Worm (Caenorhabditis elegans) whole organism, early embryonic: ENCODE results near the gene B0554.7.

ENCODE experiments used
- B0310.2 ChIP-seq: sonication (generic microtip); optimal IDR thresholded peaks from 2 replicates; lab custom pipeline; 2016; ENCODE audit warnings: mild to moderate bottlenecking, missing genetic modification characterization, missing compliant biosample characterization
- F13C5.2 ChIP-seq: sonication (generic microtip); optimal IDR thresholded peaks from 2 replicates; lab custom pipeline; 2017; ENCODE audit warnings: mild to moderate bottlenecking, missing genetic modification characterization, inconsistent platforms, missing compliant biosample characterization
- aly-1 ChIP-seq: sonication (generic microtip); optimal IDR thresholded peaks from 2 replicates; lab custom pipeline; 2016; ENCODE audit warnings: missing genetic modification characterization, missing compliant biosample characterization
- ama-1 ChIP-seq: fragments of 150-350 bp; optimal IDR thresholded peaks from 2 replicates; lab custom pipeline; 2014
- ceh-13 ChIP-seq: fragments of 200-800 bp; sonication (Bioruptor generic); optimal IDR thresholded peaks from 2 replicates; lab custom pipeline; 2018; ENCODE audit warnings: mild to moderate bottlenecking, missing genetic modification characterization, missing compliant biosample characterization
- ceh-36 ChIP-seq: sonication (generic microtip); optimal IDR thresholded peaks from 2 replicates; lab custom pipeline; 2016; ENCODE audit warnings: missing genetic modification characterization, inconsistent platforms, missing compliant biosample characterization
- ets-7 ChIP-seq: sonication (generic microtip); optimal IDR thresholded peaks from 2 replicates; lab custom pipeline; 2016; ENCODE audit warnings: missing genotype, missing genetic modification characterization, missing compliant biosample characterization
- flt-1 ChIP-seq: fragments of 200-800 bp; sonication (Bioruptor generic); IDR thresholded peaks from 2 replicates; pipeline ENCODE4 v1.3.6; 2022; ENCODE audit warnings: missing genetic modification characterization, missing compliant biosample characterization
- hmbx-1 ChIP-seq: sonication (generic microtip); optimal IDR thresholded peaks from 2 replicates; lab custom pipeline; 2016; ENCODE audit warnings: mild to moderate bottlenecking, missing genetic modification characterization, missing compliant biosample characterization
- hmg-4 ChIP-seq: fragments of 200-800 bp; sonication (Bioruptor generic); optimal IDR thresholded peaks from 2 replicates; lab custom pipeline; 2018; ENCODE audit warnings: mild to moderate bottlenecking, missing genetic modification characterization, missing compliant biosample characterization
- hnd-1 ChIP-seq: sonication (generic microtip); optimal IDR thresholded peaks from 2 replicates; lab custom pipeline; 2016; ENCODE audit warnings: missing genetic modification characterization, missing compliant biosample characterization
- pes-1 ChIP-seq: fragments of 200-800 bp; sonication (Bioruptor generic); IDR thresholded peaks from 2 replicates; pipeline ENCODE4 v1.3.6; 2022; ENCODE audit warnings: missing genetic modification reagents, missing genetic modification characterization, missing compliant biosample characterization
- scrt-1 ChIP-seq: fragments of 200-800 bp; sonication (Bioruptor generic); IDR thresholded peaks from 2 replicates; pipeline ENCODE4 v1.3.6; 2022; ENCODE audit warnings: missing genetic modification characterization, missing compliant biosample characterization
- sea-1 ChIP-seq: fragments of 200-800 bp; sonication (Bioruptor generic); conservative IDR thresholded peaks from 2 replicates; pipeline ENCODE4 v1.3.6; 2022; ENCODE audit warnings: missing genetic modification characterization, missing compliant biosample characterization
- tbx-11 ChIP-seq: fragments of 200-800 bp; sonication (Bioruptor generic); IDR thresholded peaks from 2 replicates; pipeline ENCODE4 v1.3.6; 2022; ENCODE audit warnings: missing genetic modification characterization, missing compliant biosample characterization
- tbx-37 ChIP-seq: fragments of 200-800 bp; sonication (Bioruptor generic); conservative IDR thresholded peaks from 2 replicates; pipeline ENCODE4 v1.3.6; 2022; ENCODE audit warnings: missing genetic modification reagents, missing genetic modification characterization, missing compliant biosample characterization
- tra-4 ChIP-seq: sonication (generic microtip); optimal IDR thresholded peaks from 2 replicates; lab custom pipeline; 2017; ENCODE audit warnings: missing genetic modification characterization, missing compliant biosample characterization

The B0554.7 gene

DNA sequence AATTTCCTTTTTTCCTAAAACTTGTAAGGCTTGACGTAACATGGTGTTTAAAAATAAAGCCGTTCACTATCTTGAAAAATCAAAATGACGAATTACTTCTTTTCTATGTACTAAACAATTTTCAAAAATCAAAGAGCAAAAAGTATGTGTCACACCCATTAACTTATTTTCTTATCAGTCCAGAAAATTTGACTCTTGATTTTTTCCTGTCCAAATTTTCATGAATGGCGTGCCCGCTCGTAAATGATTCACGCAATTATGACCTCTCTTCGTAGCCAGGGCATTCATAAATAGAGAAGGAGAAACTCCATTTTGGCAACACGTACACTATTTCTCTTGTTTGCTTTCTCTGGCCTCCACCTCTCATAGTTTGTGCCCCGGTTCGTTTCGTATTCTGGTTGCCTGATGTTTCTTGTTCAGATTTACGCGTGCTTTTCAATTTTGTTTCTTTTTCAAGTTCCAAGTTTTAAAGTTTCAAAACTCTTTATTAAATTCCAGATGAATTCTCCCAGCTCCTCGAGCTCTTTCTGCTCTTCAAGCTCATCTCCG lies 36.9 kb upstream of the B0554.7 start, which contains the start of gene nhr-55:
nhr-55 (plus strand) TSS at position 499 of the 549 bp plus-strand sequence.
- no peak for TF ChIP-seq hnd-1 (tag; lab: Kevin White, UChicago)
- TF ChIP-seq B0310.2 (tag; lab: Kevin White, UChicago), result no peak
- no peak for TF ChIP-seq scrt-1 (GFP tag; lab: Robert Waterston, UW)
- no peak for TF ChIP-seq ceh-36 (tag; lab: Kevin White, UChicago)
- TF ChIP-seq aly-1 (tag; lab: Kevin White, UChicago), result no peak
- TF ChIP-seq tbx-11, result no peak
- TF ChIP-seq hmg-4 (GFP tag; lab: Kevin White, UChicago), result no peak
- no peak for TF ChIP-seq flt-1
- no peak for TF ChIP-seq ets-7 (tag; lab: Kevin White, UChicago)
- no peak for TF ChIP-seq hmbx-1 (tag; lab: Kevin White, UChicago)

- TF ChIP-seq tbx-37, result no peak
- no peak for TF ChIP-seq ama-1 (lab: Kevin White, UChicago)
- no peak for TF ChIP-seq hnd-1 (tag; lab: Kevin White, UChicago)
Measured at ce11 chrV:474516-474915, 33.7 kb upstream of the B0554.7 start, which contains the start of gene nhr-99. TSS of gene nhr-99 (plus strand) at chrV:474778.

- TF ChIP-seq ceh-13 (GFP tag; lab: Kevin White, UChicago), result no peak
- TF ChIP-seq tbx-37, result no peak
- TF ChIP-seq tbx-11, result no peak
- no peak for TF ChIP-seq ets-7 (tag; lab: Kevin White, UChicago)
- no peak for TF ChIP-seq hnd-1 (tag; lab: Kevin White, UChicago)
- no peak for TF ChIP-seq aly-1 (tag; lab: Kevin White, UChicago)
- no peak for TF ChIP-seq ceh-36 (tag; lab: Kevin White, UChicago)
- no peak for TF ChIP-seq pes-1 (GFP tag; lab: Robert Waterston, UW)
- TF ChIP-seq hmg-4 (GFP tag; lab: Kevin White, UChicago), result no peak
- TF ChIP-seq B0310.2 (tag; lab: Kevin White, UChicago), result no peak
- no peak for TF ChIP-seq scrt-1 (GFP tag; lab: Robert Waterston, UW)
- no peak for TF ChIP-seq hmbx-1 (tag; lab: Kevin White, UChicago)
Measured at ce11 chrV:472589-472988, 31.8 kb upstream of the B0554.7 start, which contains the start of gene srt-31. TSS of gene srt-31 (plus strand) at chrV:472889.

DNA sequence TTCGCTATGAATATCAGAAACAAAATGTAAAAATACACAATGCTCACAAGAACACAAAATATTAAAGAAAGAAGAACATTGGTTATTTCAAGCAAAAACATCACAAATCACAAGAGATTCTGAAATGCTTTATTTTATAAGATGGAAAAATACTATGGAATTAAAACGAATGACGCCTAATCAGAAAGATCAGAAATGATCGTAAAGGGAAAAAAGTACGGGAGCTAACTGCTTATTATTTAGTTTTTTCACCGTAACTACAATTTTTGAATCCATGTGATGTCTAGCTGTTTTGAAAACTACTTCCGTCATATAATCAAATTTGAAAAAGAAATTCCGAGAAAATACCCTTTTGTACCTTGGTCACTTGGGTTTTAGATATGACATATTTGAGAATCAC lies 27.6 kb upstream of the B0554.7 start, which contains the start of gene srbc-57:
srbc-57 (minus strand) TSS at position 101 of the 400 bp plus-strand sequence.
- no peak for TF ChIP-seq scrt-1 (GFP tag; lab: Robert Waterston, UW)
- no peak for TF ChIP-seq tbx-11
- TF ChIP-seq flt-1, result no peak
- TF ChIP-seq aly-1 (tag; lab: Kevin White, UChicago), result no peak
- no peak for TF ChIP-seq B0310.2 (tag; lab: Kevin White, UChicago)
- TF ChIP-seq ama-1 (lab: Kevin White, UChicago), result no peak
- TF ChIP-seq hmbx-1 (tag; lab: Kevin White, UChicago), result no peak
- no peak for TF ChIP-seq hnd-1 (tag; lab: Kevin White, UChicago)
- TF ChIP-seq ceh-13 (GFP tag; lab: Kevin White, UChicago), result no peak
- no peak for TF ChIP-seq sea-1 (GFP tag; lab: Robert Waterston, UW)
- no peak for TF ChIP-seq hmg-4 (GFP tag; lab: Kevin White, UChicago)
- TF ChIP-seq pes-1 (GFP tag; lab: Robert Waterston, UW), result no peak
- no peak for TF ChIP-seq F13C5.2 (tag; lab: Kevin White, UChicago)
- no peak for TF ChIP-seq tbx-37
- no peak for TF ChIP-seq ceh-36 (tag; lab: Kevin White, UChicago)
- no peak for TF ChIP-seq tra-4 (tag; lab: Kevin White, UChicago)
- TF ChIP-seq ets-7 (tag; lab: Kevin White, UChicago), result no peak

DNA sequence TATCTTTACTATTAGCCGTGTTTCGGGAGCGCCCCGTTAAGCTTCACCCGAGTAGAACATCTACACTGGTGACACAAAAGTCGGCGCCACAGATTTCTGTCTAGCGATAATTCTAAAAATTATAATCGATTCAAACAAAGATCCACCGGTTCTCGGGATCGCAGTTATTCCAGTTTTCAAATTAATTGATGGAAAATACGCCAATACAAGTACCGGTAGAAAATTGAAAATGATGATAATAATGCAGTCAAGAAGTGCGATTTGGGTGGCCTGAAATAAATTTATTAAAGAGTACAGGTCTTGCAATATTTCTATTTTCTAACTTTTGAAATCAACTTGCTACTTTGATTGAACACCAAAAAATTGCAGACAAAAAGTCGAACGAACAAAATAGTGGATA lies 26.7 kb upstream of the B0554.7 start:
- TF ChIP-seq ceh-36 (tag; lab: Kevin White, UChicago) (no peak), ceh-13 (GFP tag; lab: Kevin White, UChicago) (no peak), flt-1 (no peak), hmbx-1 (tag; lab: Kevin White, UChicago) (no peak), ets-7 (tag; lab: Kevin White, UChicago) (no peak), tbx-37 (no peak), tra-4 (tag; lab: Kevin White, UChicago) (no peak), aly-1 (tag; lab: Kevin White, UChicago) (no peak), pes-1 (GFP tag; lab: Robert Waterston, UW) (no peak), sea-1 (GFP tag; lab: Robert Waterston, UW) (no peak), ama-1 (lab: Kevin White, UChicago) (no peak), hnd-1 (tag; lab: Kevin White, UChicago) (no peak), hmg-4 (GFP tag; lab: Kevin White, UChicago) (no peak), scrt-1 (GFP tag; lab: Robert Waterston, UW) (no peak), F13C5.2 (tag; lab: Kevin White, UChicago) (no peak), tbx-11 (no peak), B0310.2 (tag; lab: Kevin White, UChicago) (no peak)

DNA sequence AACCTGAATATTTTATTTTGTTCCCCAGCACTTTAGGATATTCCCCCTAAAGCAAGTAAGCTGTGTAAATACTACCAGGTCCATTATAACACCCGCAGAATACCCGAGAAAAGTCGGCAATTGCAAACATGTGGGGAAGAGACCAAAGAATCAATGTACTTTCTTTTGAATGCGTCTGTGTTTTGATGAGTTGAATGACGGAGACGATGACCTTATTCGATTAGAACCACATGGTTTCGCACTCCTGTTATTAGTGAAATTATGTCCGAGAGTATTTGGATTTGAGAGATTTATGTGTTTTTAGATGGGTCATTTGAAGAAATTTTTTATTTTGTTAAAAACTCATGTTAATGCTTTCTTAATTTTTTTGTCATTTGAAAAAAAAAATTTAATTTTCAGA lies 24.5 kb upstream of the B0554.7 start:
- TF ChIP-seq hmg-4 (GFP tag; lab: Kevin White, UChicago) (no peak), pes-1 (GFP tag; lab: Robert Waterston, UW) (no peak), scrt-1 (GFP tag; lab: Robert Waterston, UW) (no peak), tbx-11 (no peak), tra-4 (tag; lab: Kevin White, UChicago) (no peak), hnd-1 (tag; lab: Kevin White, UChicago) (no peak), B0310.2 (tag; lab: Kevin White, UChicago) (no peak), ceh-13 (GFP tag; lab: Kevin White, UChicago) (no peak), F13C5.2 (tag; lab: Kevin White, UChicago) (no peak), flt-1 (no peak), sea-1 (GFP tag; lab: Robert Waterston, UW) (no peak), ets-7 (tag; lab: Kevin White, UChicago) (no peak), hmbx-1 (tag; lab: Kevin White, UChicago) (no peak), aly-1 (tag; lab: Kevin White, UChicago) (no peak)

DNA sequence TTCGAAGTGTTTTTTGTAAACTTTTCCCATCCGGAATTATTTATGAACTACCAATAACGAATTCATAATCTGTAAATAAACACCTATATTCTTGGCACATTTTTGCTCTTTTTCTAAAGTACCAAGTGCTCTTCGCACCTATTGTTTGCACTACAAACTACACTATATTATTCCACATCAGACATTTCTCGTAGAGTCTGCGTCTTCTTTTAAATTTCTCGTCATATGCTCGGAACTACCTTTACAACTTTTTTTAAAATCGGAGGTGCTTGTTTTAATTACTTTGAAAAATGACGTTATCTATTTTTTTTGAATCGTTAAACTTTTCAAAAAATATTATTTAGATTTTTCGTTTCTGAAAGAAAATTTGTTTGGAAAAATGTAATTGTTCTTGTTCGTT lies 24.0 kb upstream of the B0554.7 start, which contains the start of gene nhr-201:
nhr-201 (plus strand) TSS at position 29 of the 400 bp plus-strand sequence.
- TF ChIP-seq B0310.2 (tag; lab: Kevin White, UChicago) (no peak), ceh-36 (tag; lab: Kevin White, UChicago) (no peak), scrt-1 (GFP tag; lab: Robert Waterston, UW) (no peak), hnd-1 (tag; lab: Kevin White, UChicago) (no peak), tbx-37 (no peak), ama-1 (lab: Kevin White, UChicago) (no peak), pes-1 (GFP tag; lab: Robert Waterston, UW) (no peak), ceh-13 (GFP tag; lab: Kevin White, UChicago) (no peak), hmg-4 (GFP tag; lab: Kevin White, UChicago) (no peak), sea-1 (GFP tag; lab: Robert Waterston, UW) (no peak), tra-4 (tag; lab: Kevin White, UChicago) (no peak), F13C5.2 (tag; lab: Kevin White, UChicago) (no peak), ets-7 (tag; lab: Kevin White, UChicago) (no peak), tbx-11 (no peak), hmbx-1 (tag; lab: Kevin White, UChicago) (no peak), aly-1 (tag; lab: Kevin White, UChicago) (no peak), flt-1 (no peak)
